Worm (Caenorhabditis elegans): ENCODE measurements around the gene ent-5.

ent-5 gene

DNA sequence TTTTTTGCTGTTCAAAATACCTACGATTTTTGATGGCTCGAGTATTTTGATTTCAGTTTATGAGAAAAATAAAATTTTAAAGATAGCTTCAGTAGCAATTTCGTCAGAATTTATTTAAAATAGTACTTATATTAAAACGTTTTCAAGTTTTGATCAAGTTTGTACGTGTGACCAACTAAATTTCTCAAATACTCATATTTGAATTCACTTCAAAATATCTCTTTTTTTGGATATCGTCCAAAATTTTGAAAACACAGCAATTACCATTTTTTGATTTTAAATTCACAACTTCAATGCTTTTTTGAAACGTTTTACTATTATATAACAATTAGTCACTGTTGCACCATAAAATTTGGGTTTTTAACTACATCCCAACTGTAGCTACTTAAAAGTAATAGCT, 22.1 kb downstream of the ent-5 start:
- TF ChIP-seq klf-2 (GFP tag; conservative IDR thresholded peaks at IDR 0.05) (no peak), med-1 (GFP tag; optimal IDR thresholded peaks at IDR 0.05; ENCODE audit: insufficient read depth) (no peak), T22C8.4 (GFP tag; IDR thresholded peaks at IDR 0.05) (no peak), ztf-23 (GFP tag; IDR thresholded peaks at IDR 0.05) (no peak), cog-1 (tag; optimal IDR thresholded peaks at IDR 0.05) (no peak), flt-1 (GFP tag; IDR thresholded peaks at IDR 0.05) (no peak), ref-1 (GFP tag; conservative IDR thresholded peaks at IDR 0.05) (no peak), ztf-29 (GFP tag; IDR thresholded peaks at IDR 0.05) (no peak), tab-1 (GFP tag; IDR thresholded peaks at IDR 0.05) (no peak)

DNA sequence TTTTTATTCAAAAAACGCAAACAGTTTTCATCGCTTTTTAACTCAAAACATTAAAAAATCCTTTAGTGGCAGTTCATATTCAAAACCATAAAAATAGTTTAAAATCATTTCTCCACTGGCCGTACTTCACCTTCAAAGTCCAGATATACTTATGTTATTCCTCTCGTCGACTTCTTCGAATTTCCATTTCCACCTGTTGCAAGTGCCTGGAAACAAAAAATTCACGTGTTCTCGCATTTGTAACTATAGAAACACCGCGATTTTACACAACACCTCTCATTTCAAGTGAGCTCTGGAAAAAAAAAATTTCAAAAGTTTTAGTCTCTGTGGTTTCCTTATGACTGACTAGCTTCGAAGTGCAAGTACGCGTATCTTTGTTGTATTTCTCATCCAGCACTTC, 23.9 kb downstream of the ent-5 start:
- TF ChIP-seq T22C8.4 (GFP tag; IDR thresholded peaks at IDR 0.05) (no peak), tab-1 (GFP tag; IDR thresholded peaks at IDR 0.05) (no peak), cog-1 (tag; optimal IDR thresholded peaks at IDR 0.05) (no peak), ref-1 (GFP tag; conservative IDR thresholded peaks at IDR 0.05) (no peak), ztf-23 (GFP tag; IDR thresholded peaks at IDR 0.05) (no peak), ztf-29 (GFP tag; IDR thresholded peaks at IDR 0.05) (no peak)

DNA sequence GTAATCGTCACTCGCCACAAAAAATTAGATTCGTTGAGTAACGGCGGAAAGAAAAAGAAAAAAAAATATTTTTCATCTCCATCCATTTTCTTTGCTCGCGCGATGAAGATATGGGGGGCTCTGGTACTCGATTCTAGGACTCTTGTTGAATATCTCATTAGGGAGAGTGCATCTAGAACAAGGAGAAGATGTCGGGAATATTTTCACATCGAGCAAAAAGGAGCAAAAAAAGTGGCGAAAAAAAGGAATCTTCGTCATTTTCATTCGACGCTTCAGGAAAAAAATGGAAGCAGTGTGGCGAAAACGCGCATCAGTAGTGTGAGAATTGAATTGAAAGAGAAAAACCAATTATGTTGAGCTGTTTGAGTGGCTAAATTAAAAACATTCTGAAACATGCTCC, 25.3 kb downstream of the ent-5 start:
- no peak for TF ChIP-seq tab-1 (GFP tag; IDR thresholded peaks at IDR 0.05)
- no peak for TF ChIP-seq flt-1 (GFP tag; IDR thresholded peaks at IDR 0.05)
- TF ChIP-seq med-1 (GFP tag; optimal IDR thresholded peaks at IDR 0.05; ENCODE audit: insufficient read depth) = no peak
- TF ChIP-seq ref-1 (GFP tag; conservative IDR thresholded peaks at IDR 0.05) = no peak
- no peak for TF ChIP-seq ztf-23 (GFP tag; IDR thresholded peaks at IDR 0.05)
- no peak for TF ChIP-seq cog-1 (tag; optimal IDR thresholded peaks at IDR 0.05)
- no peak for TF ChIP-seq klf-2 (GFP tag; conservative IDR thresholded peaks at IDR 0.05)
- TF ChIP-seq T22C8.4 (GFP tag; IDR thresholded peaks at IDR 0.05) = no peak
- TF ChIP-seq ztf-29 (GFP tag; IDR thresholded peaks at IDR 0.05) = no peak

DNA sequence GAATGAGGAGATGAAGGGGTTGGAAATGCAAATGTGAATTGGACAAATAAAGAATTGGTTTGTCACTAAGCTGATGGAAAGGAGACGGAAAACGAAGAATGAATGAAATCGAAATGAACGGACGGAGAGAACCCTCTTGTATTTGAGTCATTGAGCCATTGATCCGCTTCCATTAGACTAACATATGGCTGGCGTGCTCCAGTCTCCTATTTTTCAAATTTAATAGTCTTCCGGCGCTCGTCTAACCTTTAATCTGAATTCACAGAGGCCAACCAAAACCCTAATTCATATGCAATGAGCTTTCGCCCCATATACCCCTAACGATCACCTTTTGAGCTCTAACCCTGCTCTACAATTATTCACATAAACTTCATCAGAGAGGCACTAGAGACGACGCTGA, 27.0 kb downstream of the ent-5 start, which contains the start of gene C46C11.3:
Gene C46C11.3 (plus strand): TSS at position 301 of the 400 bp plus-strand sequence.
- no peak for TF ChIP-seq ztf-23 (GFP tag; IDR thresholded peaks at IDR 0.05)
- TF ChIP-seq ztf-29 (GFP tag; IDR thresholded peaks at IDR 0.05) = no peak
- no peak for TF ChIP-seq flt-1 (GFP tag; IDR thresholded peaks at IDR 0.05)
- TF ChIP-seq T22C8.4 (GFP tag; IDR thresholded peaks at IDR 0.05) = no peak
- no peak for TF ChIP-seq med-1 (GFP tag; optimal IDR thresholded peaks at IDR 0.05; ENCODE audit: insufficient read depth)
- no peak for TF ChIP-seq tab-1 (GFP tag; IDR thresholded peaks at IDR 0.05)
- TF ChIP-seq ref-1 (GFP tag; conservative IDR thresholded peaks at IDR 0.05) = no peak
- TF ChIP-seq cog-1 (tag; optimal IDR thresholded peaks at IDR 0.05) = no peak
- no peak for TF ChIP-seq klf-2 (GFP tag; conservative IDR thresholded peaks at IDR 0.05)

DNA sequence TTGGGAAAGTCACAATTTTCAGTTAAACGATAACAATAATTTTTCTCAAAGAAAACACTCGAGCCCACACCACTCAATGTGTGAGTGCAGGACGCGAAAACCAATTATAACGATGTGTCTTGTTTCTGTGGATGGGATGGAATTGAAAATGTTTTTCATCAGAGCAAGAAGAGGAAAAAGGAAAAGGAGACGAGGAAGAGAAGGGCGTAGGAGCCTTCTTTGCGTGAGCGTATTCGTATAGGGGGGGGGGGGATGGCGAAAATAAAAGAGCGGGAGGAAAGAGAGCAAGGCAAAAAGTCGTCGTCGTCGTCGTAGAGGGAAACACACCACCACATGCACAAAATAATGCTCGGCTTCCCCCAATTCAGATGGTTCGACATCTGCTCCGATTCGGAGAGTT, 29.0 kb downstream of the ent-5 start:
- no peak for TF ChIP-seq flt-1 (GFP tag; IDR thresholded peaks at IDR 0.05)
- TF ChIP-seq ztf-29 (GFP tag; IDR thresholded peaks at IDR 0.05) = no peak
- TF ChIP-seq med-1 (GFP tag; optimal IDR thresholded peaks at IDR 0.05; ENCODE audit: insufficient read depth) = no peak
- TF ChIP-seq T22C8.4 (GFP tag; IDR thresholded peaks at IDR 0.05) = no peak
- TF ChIP-seq ref-1 (GFP tag; conservative IDR thresholded peaks at IDR 0.05) = no peak
- TF ChIP-seq ztf-23 (GFP tag; IDR thresholded peaks at IDR 0.05) = no peak
- TF ChIP-seq cog-1 (tag; optimal IDR thresholded peaks at IDR 0.05) = no peak
- no peak for TF ChIP-seq tab-1 (GFP tag; IDR thresholded peaks at IDR 0.05)
- TF ChIP-seq klf-2 (GFP tag; conservative IDR thresholded peaks at IDR 0.05) = no peak

DNA sequence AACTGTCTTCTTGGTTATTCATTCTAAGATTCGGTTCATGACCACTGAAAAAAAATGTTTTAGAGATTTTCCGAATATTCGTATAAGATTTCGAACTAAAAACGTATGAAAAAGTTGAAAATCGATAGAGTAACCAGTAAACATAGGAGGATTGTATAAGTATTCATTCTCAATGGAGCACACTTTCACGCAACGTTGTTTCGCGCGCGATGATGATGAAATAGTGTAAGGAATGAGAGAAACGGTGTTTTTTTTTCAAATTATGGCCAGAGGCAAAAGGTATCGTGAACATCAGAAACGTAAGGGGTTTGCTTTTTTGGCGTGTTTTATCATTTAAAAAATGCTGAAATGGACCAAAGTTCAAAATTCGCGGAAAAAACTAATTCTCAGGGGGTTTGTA, 29.4 kb downstream of the ent-5 start, which contains the start of gene pqn-65:
Gene pqn-65 (minus strand): TSS at position 54 of the 400 bp plus-strand sequence.
- TF ChIP-seq ztf-23 (GFP tag; IDR thresholded peaks at IDR 0.05) (no peak), ref-1 (GFP tag; conservative IDR thresholded peaks at IDR 0.05) (no peak), T22C8.4 (GFP tag; IDR thresholded peaks at IDR 0.05) (no peak), flt-1 (GFP tag; IDR thresholded peaks at IDR 0.05) (no peak), tab-1 (GFP tag; IDR thresholded peaks at IDR 0.05) (no peak), klf-2 (GFP tag; conservative IDR thresholded peaks at IDR 0.05) (no peak), ztf-29 (GFP tag; IDR thresholded peaks at IDR 0.05) (no peak), med-1 (GFP tag; optimal IDR thresholded peaks at IDR 0.05; ENCODE audit: insufficient read depth) (no peak)

DNA sequence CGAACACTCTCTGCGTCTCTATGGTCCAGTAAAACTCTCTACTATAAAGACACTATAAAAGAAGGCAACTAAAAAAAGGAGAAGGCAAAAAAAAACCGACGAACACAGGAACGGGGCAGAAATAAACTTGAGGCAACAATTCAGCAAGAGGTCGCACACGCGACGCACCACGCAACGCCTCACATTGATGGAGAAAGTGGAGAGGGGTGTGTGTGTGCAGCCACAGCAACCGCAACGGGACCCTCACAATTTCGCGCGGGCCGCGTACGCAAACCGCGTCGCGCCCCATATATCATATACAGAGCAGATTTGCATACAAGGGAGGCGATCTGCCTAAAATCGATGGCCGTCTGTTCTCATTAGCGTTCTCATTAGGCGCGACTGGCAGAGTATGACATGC, 32.2 kb downstream of the ent-5 start:
- no peak for TF ChIP-seq T22C8.4 (GFP tag; IDR thresholded peaks at IDR 0.05)
- TF ChIP-seq flt-1 (GFP tag; IDR thresholded peaks at IDR 0.05) = 0 out of 2 replicates have a peak, but pooled peaks have one; percentile 55
- peak; percentile 20 for TF ChIP-seq cog-1 (tag; optimal IDR thresholded peaks at IDR 0.05)

DNA sequence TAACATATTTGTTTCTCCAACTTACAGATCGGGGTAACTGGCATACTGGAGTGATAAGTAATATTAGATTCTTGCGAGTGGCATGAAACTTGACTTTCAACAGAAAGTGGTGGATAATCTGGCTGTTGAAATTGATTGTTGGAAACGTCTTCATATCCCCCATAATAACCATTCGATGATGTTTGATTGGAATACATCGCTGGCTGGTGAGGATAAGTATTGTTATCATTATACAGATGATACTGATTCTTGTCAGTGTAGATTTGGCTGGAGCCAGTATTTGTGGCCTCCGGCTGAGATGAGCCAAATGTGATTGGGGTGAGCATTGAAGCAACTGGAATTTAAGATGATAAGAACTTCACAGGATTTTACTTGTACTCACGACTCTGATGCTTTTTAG, 34.0 kb downstream of the ent-5 start:
- TF ChIP-seq flt-1 (GFP tag; IDR thresholded peaks at IDR 0.05) = no peak
- no peak for TF ChIP-seq med-1 (GFP tag; optimal IDR thresholded peaks at IDR 0.05; ENCODE audit: insufficient read depth)
- TF ChIP-seq tab-1 (GFP tag; IDR thresholded peaks at IDR 0.05) = no peak
- no peak for TF ChIP-seq ref-1 (GFP tag; conservative IDR thresholded peaks at IDR 0.05)
- TF ChIP-seq ztf-23 (GFP tag; IDR thresholded peaks at IDR 0.05) = no peak
- TF ChIP-seq cog-1 (tag; optimal IDR thresholded peaks at IDR 0.05) = no peak
- TF ChIP-seq T22C8.4 (GFP tag; IDR thresholded peaks at IDR 0.05) = no peak
- no peak for TF ChIP-seq klf-2 (GFP tag; conservative IDR thresholded peaks at IDR 0.05)
- TF ChIP-seq ztf-29 (GFP tag; IDR thresholded peaks at IDR 0.05) = no peak

DNA sequence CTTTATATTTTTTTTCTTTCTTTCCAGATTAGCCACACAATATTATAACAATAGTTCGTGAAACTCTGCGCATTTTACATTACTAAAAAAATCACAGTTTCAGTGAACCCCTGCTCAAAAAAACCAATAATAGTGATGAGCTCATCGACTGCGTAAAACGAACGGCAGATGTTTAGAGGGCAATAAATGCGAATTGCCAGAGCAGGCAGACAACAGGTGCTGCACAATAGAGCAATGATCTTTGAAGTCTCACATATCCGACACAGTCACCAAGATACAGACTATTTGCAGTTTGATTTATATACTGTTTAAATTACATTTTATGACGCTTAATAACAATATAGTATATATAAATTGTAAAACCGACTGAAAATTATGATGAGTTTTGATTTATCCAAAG, 39.4 kb downstream of the ent-5 start:
- TF ChIP-seq ztf-23 (GFP tag; IDR thresholded peaks at IDR 0.05) = no peak
- TF ChIP-seq T22C8.4 (GFP tag; IDR thresholded peaks at IDR 0.05) = no peak
- no peak for TF ChIP-seq med-1 (GFP tag; optimal IDR thresholded peaks at IDR 0.05; ENCODE audit: insufficient read depth)
- TF ChIP-seq ref-1 (GFP tag; conservative IDR thresholded peaks at IDR 0.05) = no peak
- TF ChIP-seq ztf-29 (GFP tag; IDR thresholded peaks at IDR 0.05) = no peak
- TF ChIP-seq tab-1 (GFP tag; IDR thresholded peaks at IDR 0.05) = no peak
- TF ChIP-seq flt-1 (GFP tag; IDR thresholded peaks at IDR 0.05) = no peak
- TF ChIP-seq cog-1 (tag; optimal IDR thresholded peaks at IDR 0.05) = no peak
- TF ChIP-seq klf-2 (GFP tag; conservative IDR thresholded peaks at IDR 0.05) = no peak

DNA sequence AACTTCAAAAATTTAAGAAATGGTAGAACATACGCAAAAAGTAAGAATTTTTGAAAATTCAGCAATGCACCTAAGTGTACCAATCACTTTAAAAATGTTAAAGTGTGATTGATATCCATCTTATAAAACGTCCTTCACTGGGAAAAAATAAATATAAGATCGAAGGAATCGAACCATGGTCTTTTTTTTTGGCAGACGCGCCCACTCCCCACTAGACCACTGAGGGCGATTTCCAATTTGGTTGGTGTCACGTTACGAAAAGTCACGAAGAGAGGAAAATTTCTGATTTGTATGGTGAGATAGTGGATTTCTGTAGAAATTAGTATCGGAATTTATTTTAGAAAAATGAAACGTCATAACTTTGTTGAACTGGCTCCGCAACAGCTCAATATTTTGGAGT, 41.7 kb downstream of the ent-5 start:
- TF ChIP-seq klf-2 (GFP tag; conservative IDR thresholded peaks at IDR 0.05) = no peak
- TF ChIP-seq tab-1 (GFP tag; IDR thresholded peaks at IDR 0.05) = no peak
- TF ChIP-seq ztf-23 (GFP tag; IDR thresholded peaks at IDR 0.05) = no peak
- no peak for TF ChIP-seq ztf-29 (GFP tag; IDR thresholded peaks at IDR 0.05)
- no peak for TF ChIP-seq cog-1 (tag; optimal IDR thresholded peaks at IDR 0.05)
- no peak for TF ChIP-seq flt-1 (GFP tag; IDR thresholded peaks at IDR 0.05)
- TF ChIP-seq med-1 (GFP tag; optimal IDR thresholded peaks at IDR 0.05; ENCODE audit: insufficient read depth) = no peak
- TF ChIP-seq ref-1 (GFP tag; conservative IDR thresholded peaks at IDR 0.05) = no peak
- no peak for TF ChIP-seq T22C8.4 (GFP tag; IDR thresholded peaks at IDR 0.05)

All from whole organism, midembryonic.